Worm (Caenorhabditis elegans): Measurements from ENCODE around the gene ZK896.5.
"Not testable (repeated sequence)": the region's sequence is repeated elsewhere in the genome, so short reads cannot be mapped to it uniquely, and the experiment has no call there.

ce11 chrIV:12875260-12875659 lies 4.2 kb downstream of the ZK896.5 start, which contains the start of gene ZK896.1:
- TF ChIP-seq lin-13 (GFP tag; optimal IDR thresholded peaks at IDR 0.05); C34B4.2 (tag; optimal IDR thresholded peaks at IDR 0.05); egl-27 (tag; optimal IDR thresholded peaks at IDR 0.05); skn-1 (tag; optimal IDR thresholded peaks at IDR 0.05); lsy-2 (tag; optimal IDR thresholded peaks at IDR 0.05); snpc-4 (tag; optimal IDR thresholded peaks at IDR 0.05); ces-1 (GFP tag; optimal IDR thresholded peaks at IDR 0.05); nhr-237 (tag; optimal IDR thresholded peaks at IDR 0.05); tbx-2 (tag; optimal IDR thresholded peaks at IDR 0.05); elt-2 (tag; optimal IDR thresholded peaks at IDR 0.05); lin-39 (tag; optimal IDR thresholded peaks at IDR 0.05); aly-2 (tag; optimal IDR thresholded peaks at IDR 0.05): not testable (repeated sequence)
